Worm (Caenorhabditis elegans) whole organism, mixed stage, embryonic: Measurements from ENCODE around the gene unc-53.

Experiments
- M03D4.4 ChIP-seq: sonication (generic microtip); optimal IDR thresholded peaks from 2 replicates; lab custom pipeline; 2017; ENCODE audit warnings: mild to moderate bottlenecking, missing genetic modification characterization, missing compliant biosample characterization
- ceh-39 ChIP-seq: fragments of 150-350 bp; optimal IDR thresholded peaks from 2 replicates; lab custom pipeline; 2014; ENCODE audit warnings: missing biosample characterization, missing genetic modification characterization
- ceh-43 ChIP-seq: fragments of 200-800 bp; sonication (Bioruptor generic); optimal IDR thresholded peaks from 2 replicates; lab custom pipeline; 2018; ENCODE audit warnings: mild to moderate bottlenecking, missing genetic modification characterization, moderate library complexity, missing compliant biosample characterization
- ceh-83 ChIP-seq: fragments of 200-800 bp; sonication (Bioruptor generic); optimal IDR thresholded peaks from 2 replicates; lab custom pipeline; 2018; ENCODE audit warnings: mild to moderate bottlenecking, missing genetic modification characterization, missing compliant biosample characterization
- lsy-2 ChIP-seq: fragments of 150-350 bp; optimal IDR thresholded peaks from 2 replicates; lab custom pipeline; 2014; ENCODE audit warnings: missing biosample characterization, missing genetic modification characterization
- mep-1 ChIP-seq: fragments of 150-350 bp; optimal IDR thresholded peaks from 2 replicates; lab custom pipeline; 2017; ENCODE audit warnings: missing biosample characterization, missing genetic modification reagents, missing genetic modification characterization, inconsistent platforms
- pha-4 ChIP-seq: fragments of 150-350 bp; optimal IDR thresholded peaks from 2 replicates; lab custom pipeline; 2018; ENCODE audit warnings: missing biosample characterization, missing genetic modification reagents, missing genetic modification characterization
- sem-2 ChIP-seq: fragments of 200-800 bp; sonication (Bioruptor generic); optimal IDR thresholded peaks from 2 replicates; lab custom pipeline; 2018; ENCODE audit warnings: mild to moderate bottlenecking, missing genetic modification characterization, missing compliant biosample characterization
- snpc-4 ChIP-seq: fragments of 150-350 bp; optimal IDR thresholded peaks from 2 replicates; lab custom pipeline; 2014; ENCODE audit warnings: missing biosample characterization, missing genetic modification characterization
- unc-39 ChIP-seq: fragments of 150-350 bp; optimal IDR thresholded peaks from 2 replicates; lab custom pipeline; 2014; ENCODE audit warnings: missing biosample characterization, missing genetic modification characterization
- unc-62 ChIP-seq: fragments of 150-350 bp; optimal IDR thresholded peaks from 2 replicates; lab custom pipeline; 2014; ENCODE audit warnings: missing biosample characterization, missing genetic modification reagents, missing genetic modification characterization
- ztf-11 ChIP-seq: fragments of 150-350 bp; optimal IDR thresholded peaks from 2 replicates; lab custom pipeline; 2014; ENCODE audit warnings: missing biosample characterization, missing genetic modification characterization

- TF ChIP-seq ceh-43 (GFP tag; lab: Kevin White, UChicago) (no peak), ztf-11 (no peak), ceh-39 (tag; lab: Kevin White, UChicago) (no peak), snpc-4 (tag; lab: Kevin White, UChicago) (no peak), mep-1 (no peak), unc-62 (GFP tag; lab: Kevin White, UChicago) (peak; percentile 78), M03D4.4 (tag; lab: Kevin White, UChicago) (no peak), ceh-83 (GFP tag; lab: Kevin White, UChicago) (no peak), pha-4 (no peak), sem-2 (GFP tag; lab: Kevin White, UChicago) (no peak), unc-39 (no peak), lsy-2 (no peak)
Measured at ce11 chrII:11135773-11136172, 46.5 kb upstream of the unc-53 start.
